Worm (Caenorhabditis elegans) whole organism, L4 larva: Measurements from ENCODE around the gene ttr-31.

Experiments
- Y105C5A.15 ChIP-seq: fragments of 200-800 bp; sonication (Bioruptor generic); IDR thresholded peaks from 2 replicates; pipeline ENCODE4 v1.3.6; 2022; ENCODE audit warnings: missing genetic modification characterization, missing compliant biosample characterization
- ces-1 ChIP-seq: fragments of 150-350 bp; sonication (generic microtip); optimal IDR thresholded peaks from 4 replicates; lab custom pipeline; 2014; ENCODE audit warnings: missing biosample characterization, missing genetic modification reagents, missing genetic modification characterization
- egl-27 ChIP-seq: sonication (generic microtip); optimal IDR thresholded peaks from 3 replicates; lab custom pipeline; 2017; ENCODE audit warnings: missing biosample characterization, missing genetic modification reagents, missing genetic modification characterization
- lin-15B ChIP-seq: fragments of 150-350 bp; sonication (generic microtip); optimal IDR thresholded peaks from 3 replicates; lab custom pipeline; 2014; ENCODE audit warnings: missing biosample characterization, missing genetic modification characterization
- lsy-2 ChIP-seq, 2 experiments: fragments of 150-350 bp in 1 of 2; sonication (generic microtip) in 1 of 2; optimal IDR thresholded peaks; 2 replicates each; lab custom pipeline; 2014 to 2017; ENCODE audit warnings: missing biosample characterization in 2 of 2, missing genetic modification characterization in 2 of 2
- madf-5 ChIP-seq, 2 experiments: fragments of 200-800 bp; sonication (Bioruptor generic); IDR thresholded peaks; 2 replicates each; pipeline ENCODE4 v1.3.6; 2022; ENCODE audit warnings: missing compliant biosample characterization in 2 of 2, missing genetic modification characterization in 2 of 2
- mdl-1 ChIP-seq, 2 experiments: fragments of 150-350 bp in 1 of 2; sonication (generic microtip) in 1 of 2; optimal IDR thresholded peaks; 2 replicates each; lab custom pipeline; 2014 to 2017; ENCODE audit warnings: missing biosample characterization in 2 of 2, missing genetic modification characterization in 2 of 2
- nhr-11 ChIP-seq: fragments of 150-350 bp; optimal IDR thresholded peaks from 2 replicates; lab custom pipeline; 2014; ENCODE audit warnings: missing biosample characterization, missing genetic modification characterization
- nhr-28 ChIP-seq: fragments of 150-350 bp; optimal IDR thresholded peaks from 2 replicates; lab custom pipeline; 2014; ENCODE audit warnings: missing biosample characterization, missing genetic modification characterization
- skn-1 ChIP-seq: fragments of 150-350 bp; optimal IDR thresholded peaks from 2 replicates; lab custom pipeline; 2014; ENCODE audit warnings: missing biosample characterization, missing genetic modification characterization
- snpc-4 ChIP-seq: fragments of 150-350 bp; optimal IDR thresholded peaks from 2 replicates; lab custom pipeline; 2014; ENCODE audit warnings: missing biosample characterization, missing genetic modification characterization
- unc-62 ChIP-seq, 3 experiments: fragments of 150-350 bp in 1 of 3; sonication (generic microtip); optimal IDR thresholded peaks in 2 of 3; peaks in 1 of 3; 1 replicate in 1 of 3; 2 replicates in 2 of 3; lab custom pipeline; 2014 to 2017; ENCODE audit warnings: missing biosample characterization in 3 of 3, missing genetic modification characterization in 3 of 3, missing genetic modification reagents in 3 of 3, missing genotype in 1 of 3

ce11 chrX:11053615-11054014 lies 44.8 kb upstream of the ttr-31 start, which contains the start of gene C09F12.2:
- TF ChIP-seq madf-5 (GFP tag; IDR thresholded peaks at IDR 0.05; lab: Robert Waterston, UW) (no peak), snpc-4 (tag; lab: Kevin White, UChicago) (no peak), unc-62 (GFP tag; optimal IDR thresholded peaks at IDR 0.05 in 1 of 2; lab: Kevin White, UChicago) (no peak), unc-62 (tag; optimal IDR thresholded peaks at IDR 0.05; lab: Kevin White, UChicago) (no peak), mdl-1 (tag; optimal IDR thresholded peaks at IDR 0.05; lab: Kevin White, UChicago) (no peak), lsy-2 (tag; optimal IDR thresholded peaks at IDR 0.05; lab: Kevin White, UChicago) (no peak), lin-15B (tag; lab: Kevin White, UChicago) (no peak), nhr-28 (tag; lab: Kevin White, UChicago) (no peak), nhr-11 (no peak), skn-1 (tag; lab: Kevin White, UChicago) (no peak), ces-1 (GFP tag; lab: Kevin White, UChicago) (no peak), Y105C5A.15 (no peak), egl-27 (tag; lab: Kevin White, UChicago) (no peak)
